Fruit fly (Drosophila melanogaster) whole organism, embryonic: ENCODE measurements around the gene Pino.
A peak's percentile ranks its signal among the peaks of the same experiment; 100 is the strongest.

ENCODE experiments used
- BEAF-32 ChIP-seq: fragments of 200-800 bp; sonication (Bioruptor generic); optimal IDR thresholded peaks from 3 replicates; lab custom pipeline; 2017; ENCODE audit warnings: missing biosample characterization, missing genetic modification characterization, mild to moderate bottlenecking, moderate library complexity, missing genetic modification reagents
- CG10209 ChIP-seq: fragments of 200-800 bp; sonication (Bioruptor generic); optimal IDR thresholded peaks from 3 replicates; lab custom pipeline; 2017; ENCODE audit warnings: missing biosample characterization, mild to moderate bottlenecking, missing genetic modification characterization, missing genetic modification reagents
- CG10321 ChIP-seq: fragments of 200-800 bp; sonication (Bioruptor generic); IDR thresholded peaks from 2 replicates; pipeline ENCODE4 v1.3.6; 2022; ENCODE audit warnings: missing biosample characterization, missing genetic modification characterization
- CG10462 ChIP-seq: fragments of 200-800 bp; sonication (Bioruptor generic); optimal IDR thresholded peaks from 2 replicates; lab custom pipeline; 2016; ENCODE audit warnings: missing biosample characterization, missing genetic modification characterization
- CG10543 ChIP-seq: fragments of 200-800 bp; sonication (Bioruptor generic); optimal IDR thresholded peaks from 3 replicates; lab custom pipeline; 2017; ENCODE audit warnings: missing biosample characterization, mild to moderate bottlenecking, missing genetic modification characterization, moderate library complexity
- CG11456 ChIP-seq: fragments of 200-800 bp; sonication (Bioruptor generic); IDR thresholded peaks from 3 replicates; pipeline ENCODE4 v1.3.6; 2022; ENCODE audit warnings: missing biosample characterization, missing genetic modification characterization
- CG12071 ChIP-seq: fragments of 200-800 bp; sonication (Bioruptor generic); optimal IDR thresholded peaks from 3 replicates; lab custom pipeline; 2018; ENCODE audit warnings: missing biosample characterization, mild to moderate bottlenecking, missing genetic modification characterization
- CG12659 ChIP-seq: fragments of 200-800 bp; sonication (Bioruptor generic); optimal IDR thresholded peaks from 3 replicates; lab custom pipeline; 2017; ENCODE audit warnings: mild to moderate bottlenecking, missing biosample characterization, missing genetic modification reagents, missing genetic modification characterization
- CG14441 ChIP-seq: fragments of 200-800 bp; sonication (Bioruptor generic); IDR thresholded peaks from 2 replicates; pipeline ENCODE4 v1.3.6; 2022; ENCODE audit warnings: missing biosample characterization, missing genetic modification characterization
- CG14965 ChIP-seq: fragments of 200-800 bp; sonication (Bioruptor generic); optimal IDR thresholded peaks from 2 replicates; lab custom pipeline; 2016; ENCODE audit warnings: missing biosample characterization, missing genetic modification characterization, borderline replicate concordance
- CG17186 ChIP-seq: fragments of 200-800 bp; sonication (Bioruptor generic); optimal IDR thresholded peaks from 3 replicates; lab custom pipeline; 2017; ENCODE audit warnings: missing biosample characterization, missing genetic modification reagents, missing genetic modification characterization
- CG18599 ChIP-seq: fragments of 200-800 bp; sonication (Bioruptor generic); optimal IDR thresholded peaks from 3 replicates; lab custom pipeline; 2017; ENCODE audit warnings: missing biosample characterization, missing genetic modification characterization, mild to moderate bottlenecking, moderate library complexity, missing genetic modification reagents
- CG2889 ChIP-seq: fragments of 200-800 bp; sonication (Bioruptor generic); IDR thresholded peaks from 3 replicates; pipeline ENCODE4 v1.3.6; 2022; ENCODE audit warnings: missing biosample characterization, missing genetic modification characterization
- CG6689 ChIP-seq: fragments of 200-800 bp; sonication (Bioruptor generic); IDR thresholded peaks from 2 replicates; pipeline ENCODE4 v1.3.6; 2022; ENCODE audit warnings: missing biosample characterization, missing genetic modification characterization
- CG7357 ChIP-seq: fragments of 200-800 bp; sonication (Bioruptor generic); IDR thresholded peaks from 3 replicates; pipeline ENCODE4 v1.3.6; 2022; ENCODE audit warnings: missing biosample characterization, missing genetic modification characterization
- CG7786 ChIP-seq: fragments of 200-800 bp; sonication (Bioruptor generic); optimal IDR thresholded peaks from 2 replicates; lab custom pipeline; 2016; ENCODE audit warnings: missing biosample characterization, missing genetic modification characterization
- CG8089 ChIP-seq: fragments of 200-800 bp; sonication (Bioruptor generic); optimal IDR thresholded peaks from 3 replicates; lab custom pipeline; 2016; ENCODE audit warnings: missing biosample characterization, missing genetic modification characterization
- D19A ChIP-seq: fragments of 200-800 bp; optimal IDR thresholded peaks from 3 replicates; lab custom pipeline; 2019; ENCODE audit warnings: missing biosample characterization, mild to moderate bottlenecking, missing genetic modification characterization, moderate library complexity
- Dip3 ChIP-seq: fragments of 200-800 bp; sonication (Bioruptor generic); optimal IDR thresholded peaks from 3 replicates; lab custom pipeline; 2016; ENCODE audit warnings: missing biosample characterization, missing genetic modification characterization
- HLH3B ChIP-seq: fragments of 200-800 bp; sonication (Bioruptor generic); IDR thresholded peaks from 2 replicates; pipeline ENCODE4 v1.3.6; 2022; ENCODE audit warnings: missing biosample characterization, missing genetic modification characterization
- Hr3 ChIP-seq: fragments of 200-800 bp; sonication (Bioruptor generic); optimal IDR thresholded peaks from 3 replicates; lab custom pipeline; 2016; ENCODE audit warnings: missing biosample characterization, missing genetic modification characterization
- Kr ChIP-seq: fragments of 200-800 bp; sonication (Bioruptor generic); optimal IDR thresholded peaks from 2 replicates; lab custom pipeline; 2017; ENCODE audit warnings: missing biosample characterization, mild to moderate bottlenecking, missing genetic modification characterization
- MBD-R2 ChIP-seq: fragments of 200-800 bp; sonication (Bioruptor generic); IDR thresholded peaks from 2 replicates; pipeline ENCODE4 v1.3.6; 2022; ENCODE audit warnings: missing biosample characterization, missing genetic modification characterization
- MESR4 ChIP-seq: fragments of 200-800 bp; sonication (Bioruptor generic); optimal IDR thresholded peaks from 2 replicates; lab custom pipeline; 2018; ENCODE audit warnings: missing biosample characterization, mild to moderate bottlenecking, missing genetic modification characterization, moderate library complexity
- Oli ChIP-seq: fragments of 200-800 bp; sonication (Bioruptor generic); optimal IDR thresholded peaks from 2 replicates; lab custom pipeline; 2018; ENCODE audit warnings: missing biosample characterization, mild to moderate bottlenecking, missing genetic modification characterization, moderate library complexity
- Ravus ChIP-seq: fragments of 200-800 bp; sonication (Bioruptor generic); IDR thresholded peaks from 2 replicates; pipeline ENCODE4 v1.3.6; 2022; ENCODE audit warnings: missing biosample characterization, missing genetic modification characterization
- Sry-δ ChIP-seq: fragments of 200-800 bp; sonication (Bioruptor generic); optimal IDR thresholded peaks from 2 replicates; lab custom pipeline; 2016; ENCODE audit warnings: missing biosample characterization, missing genetic modification characterization
- Tbp ChIP-seq: fragments of >200 bp; optimal IDR thresholded peaks from 2 replicates; lab custom pipeline; 2018; ENCODE audit warnings: missing biosample characterization, missing genetic modification characterization
- YL-1 ChIP-seq: fragments of 200-800 bp; sonication (Bioruptor generic); optimal IDR thresholded peaks from 3 replicates; lab custom pipeline; 2017; ENCODE audit warnings: missing biosample characterization, mild to moderate bottlenecking, missing genetic modification characterization
- amos ChIP-seq: fragments of 200-800 bp; sonication (Bioruptor generic); IDR thresholded peaks from 2 replicates; pipeline ENCODE4 v1.3.6; 2022; ENCODE audit warnings: missing biosample characterization, missing genetic modification characterization; ENCODE audit not compliant: partially characterized antibody
- da ChIP-seq: fragments of 200-800 bp; sonication (Bioruptor generic); optimal IDR thresholded peaks from 2 replicates; lab custom pipeline; 2016; ENCODE audit warnings: missing biosample characterization, missing genetic modification characterization
- ftz-f1 ChIP-seq: fragments of 200-800 bp; sonication (Bioruptor generic); optimal IDR thresholded peaks from 2 replicates; lab custom pipeline; 2016; ENCODE audit warnings: missing biosample characterization, missing genetic modification characterization
- gce ChIP-seq: fragments of 200-800 bp; sonication (Bioruptor generic); IDR thresholded peaks from 3 replicates; pipeline ENCODE4 v1.3.6; 2022; ENCODE audit warnings: missing biosample characterization, missing genetic modification characterization
- gfzf ChIP-seq: fragments of 200-800 bp; sonication (Bioruptor generic); optimal IDR thresholded peaks from 2 replicates; lab custom pipeline; 2016; ENCODE audit warnings: missing biosample characterization, mild to moderate bottlenecking, missing genetic modification characterization, moderate library complexity
- gro ChIP-seq: fragments of 200-800 bp; sonication (Bioruptor generic); optimal IDR thresholded peaks from 2 replicates; lab custom pipeline; 2016; ENCODE audit warnings: missing biosample characterization, missing genetic modification characterization
- mirr ChIP-seq: fragments of 200-800 bp; sonication (Bioruptor generic); optimal IDR thresholded peaks from 3 replicates; lab custom pipeline; 2018; ENCODE audit warnings: missing biosample characterization, mild to moderate bottlenecking, missing genetic modification characterization
- nau ChIP-seq: fragments of 200-800 bp; sonication (Bioruptor generic); optimal IDR thresholded peaks from 3 replicates; lab custom pipeline; 2017; ENCODE audit warnings: missing biosample characterization, mild to moderate bottlenecking, missing genetic modification characterization, missing genetic modification reagents
- onecut ChIP-seq: fragments of 200-800 bp; sonication (Bioruptor generic); IDR thresholded peaks from 2 replicates; pipeline ENCODE4 v1.3.6; 2022; ENCODE audit warnings: missing biosample characterization, missing genetic modification characterization
- pan ChIP-seq, 4 experiments: fragments of >200 bp in 3 of 4; fragments of 200-800 bp in 1 of 4; sonication (Bioruptor generic) in 1 of 4; optimal IDR thresholded peaks in 3 of 4; IDR thresholded peaks in 1 of 4; 2 replicates each; pipeline versions ENCODE4 v1.3.6 to Lab custom; 2017 to 2022; ENCODE audit warnings: missing biosample characterization in 2 of 4, missing genetic modification characterization in 2 of 4, mixed read lengths in 1 of 4
- pb ChIP-seq: fragments of 200-800 bp; sonication (Bioruptor generic); optimal IDR thresholded peaks from 3 replicates; lab custom pipeline; 2016; ENCODE audit warnings: missing biosample characterization, missing genetic modification characterization
- pnt ChIP-seq: fragments of 200-800 bp; sonication (Bioruptor generic); optimal IDR thresholded peaks from 3 replicates; lab custom pipeline; 2016; ENCODE audit warnings: missing biosample characterization, missing genetic modification characterization
- repo ChIP-seq: fragments of 200-800 bp; sonication (Bioruptor generic); optimal IDR thresholded peaks from 2 replicates; lab custom pipeline; 2016; ENCODE audit warnings: missing biosample characterization, missing genetic modification characterization
- run ChIP-seq: fragments of 200-800 bp; sonication (Bioruptor generic); optimal IDR thresholded peaks from 3 replicates; lab custom pipeline; 2018; ENCODE audit warnings: missing biosample characterization, mild to moderate bottlenecking, missing genetic modification characterization
- schlank ChIP-seq: fragments of 200-800 bp; sonication (Bioruptor generic); optimal IDR thresholded peaks from 2 replicates; lab custom pipeline; 2018; ENCODE audit warnings: missing biosample characterization, mild to moderate bottlenecking, missing genetic modification characterization
- sens-2 ChIP-seq: fragments of 200-800 bp; sonication (Bioruptor generic); IDR thresholded peaks from 2 replicates; pipeline ENCODE4 v1.3.6; 2022; ENCODE audit warnings: missing biosample characterization, missing genetic modification characterization
- seq ChIP-seq: fragments of 200-800 bp; sonication (Bioruptor generic); IDR thresholded peaks from 2 replicates; pipeline ENCODE4 v1.3.6; 2022; ENCODE audit warnings: missing biosample characterization, missing genetic modification characterization
- sim ChIP-seq: fragments of 200-800 bp; sonication (Bioruptor generic); IDR thresholded peaks from 2 replicates; pipeline ENCODE4 v1.3.6; 2022; ENCODE audit warnings: missing biosample characterization, missing genetic modification characterization
- sima ChIP-seq: fragments of 200-800 bp; sonication (Bioruptor generic); optimal IDR thresholded peaks from 2 replicates; lab custom pipeline; 2016; ENCODE audit warnings: missing biosample characterization, missing genetic modification characterization
- slou ChIP-seq: fragments of 200-800 bp; sonication (Bioruptor generic); optimal IDR thresholded peaks from 3 replicates; lab custom pipeline; 2016; ENCODE audit warnings: missing biosample characterization, missing genetic modification characterization
- tio ChIP-seq: fragments of 200-800 bp; sonication (Bioruptor generic); optimal IDR thresholded peaks from 2 replicates; lab custom pipeline; 2017; ENCODE audit warnings: missing biosample characterization, missing genetic modification characterization, inconsistent platforms
- unc-4 ChIP-seq: fragments of 200-800 bp; sonication (Bioruptor generic); IDR thresholded peaks from 2 replicates; pipeline ENCODE4 v1.3.6; 2022; ENCODE audit warnings: missing biosample characterization, missing genetic modification characterization; ENCODE audit not compliant: partially characterized antibody
- vvl ChIP-seq: fragments of 200-800 bp; sonication (Bioruptor generic); IDR thresholded peaks from 2 replicates; pipeline ENCODE4 v1.3.6; 2022; ENCODE audit warnings: missing biosample characterization, missing genetic modification characterization

Gene Pino

DNA sequence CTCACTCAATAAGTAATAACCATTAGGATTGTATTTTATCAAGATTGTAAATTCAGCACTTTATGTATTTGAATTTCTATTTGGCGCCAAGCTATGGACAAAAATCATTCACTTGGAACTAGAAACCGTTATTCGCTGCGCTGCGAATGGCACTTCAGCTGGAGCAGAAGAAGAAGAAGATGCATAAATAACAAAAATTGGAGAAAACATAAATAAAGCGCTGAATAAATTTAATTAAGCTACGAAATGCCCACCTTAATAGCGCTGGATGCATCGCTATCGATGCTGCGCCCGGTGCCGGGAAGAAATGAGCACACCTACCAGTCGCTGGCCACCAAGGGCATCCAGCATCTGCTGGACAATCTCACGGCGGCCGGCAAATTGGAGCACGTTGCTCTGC is 35.5 kb upstream of the Pino start, which contains the start of gene IntS14 (continued):
- TF ChIP-seq Sry-δ: peak; percentile 37
- TF ChIP-seq CG7357: no peak
- no peak for TF ChIP-seq sim (GFP tag; lab: Robert Waterston, UW)
- TF ChIP-seq gro (GFP tag; lab: Kevin White, UChicago): no peak
- TF ChIP-seq CG10321 (GFP tag; lab: Robert Waterston, UW): no peak
- TF ChIP-seq CG10543 (GFP tag; lab: Kevin White, UChicago): no peak
- no peak for TF ChIP-seq CG7786 (GFP tag; lab: Kevin White, UChicago)
- TF ChIP-seq pnt (GFP tag; lab: Kevin White, UChicago): no peak
- TF ChIP-seq unc-4 (GFP tag; lab: Robert Waterston, UW): peak; percentile 37; the same call in 1 of the 2 replicates
- TF ChIP-seq CG14965 (GFP tag; lab: Kevin White, UChicago): no peak
- TF ChIP-seq seq (GFP tag; lab: Robert Waterston, UW): no peak
- no peak for TF ChIP-seq tio
- TF ChIP-seq vvl: no peak
- TF ChIP-seq Tbp (GFP tag; lab: Kevin White, UChicago): no peak
- peak; percentile 3 for TF ChIP-seq CG10462 (GFP tag; lab: Kevin White, UChicago)
- no peak for TF ChIP-seq Ravus
- TF ChIP-seq Kr (GFP tag; lab: Kevin White, UChicago): no peak
- no peak for TF ChIP-seq Oli (tag; lab: Kevin White, UChicago)
- TF ChIP-seq Dip3: no peak
- peak; percentile 17 for TF ChIP-seq gfzf (GFP tag; lab: Kevin White, UChicago)
- TF ChIP-seq pb (GFP tag; lab: Kevin White, UChicago): no peak
- no peak for TF ChIP-seq CG11456 (GFP tag; lab: Robert Waterston, UW)
- no peak for TF ChIP-seq repo (GFP tag; lab: Kevin White, UChicago)
- TF ChIP-seq pan (optimal IDR thresholded peaks at IDR 0.05; lab: Kevin White, UChicago): no peak
- no peak for TF ChIP-seq pan (GFP tag; optimal IDR thresholded peaks at IDR 0.05 in 1 of 2, IDR thresholded peaks at IDR 0.05 in 1 of 2)
- no peak for TF ChIP-seq CG18599 (GFP tag; lab: Kevin White, UChicago)
- no peak for TF ChIP-seq CG14441 (GFP tag; lab: Robert Waterston, UW)
- TF ChIP-seq BEAF-32 (GFP tag; lab: Kevin White, UChicago): peak; percentile 35
- TF ChIP-seq slou (GFP tag; lab: Kevin White, UChicago): no peak
- TF ChIP-seq nau: no peak
- TF ChIP-seq da: no peak
- no peak for TF ChIP-seq run (tag; lab: Kevin White, UChicago)
- peak; percentile 8 for TF ChIP-seq YL-1
- TF ChIP-seq MESR4 (GFP tag; lab: Kevin White, UChicago): peak; percentile 30
- TF ChIP-seq CG2889 (GFP tag; lab: Robert Waterston, UW): no peak
- TF ChIP-seq CG6689 (GFP tag; lab: Robert Waterston, UW): no peak
- TF ChIP-seq Hr3 (GFP tag; lab: Kevin White, UChicago): no peak
- TF ChIP-seq CG8089 (GFP tag; lab: Kevin White, UChicago): peak; percentile 68
- TF ChIP-seq mirr (GFP tag; lab: Kevin White, UChicago): no peak
- peak; percentile 89 for TF ChIP-seq MBD-R2 (GFP tag; lab: Robert Waterston, UW)
- TF ChIP-seq CG17186 (GFP tag; lab: Kevin White, UChicago): no peak
- TF ChIP-seq sens-2 (GFP tag; lab: Robert Waterston, UW): no peak
- no peak for TF ChIP-seq CG12071 (GFP tag; lab: Kevin White, UChicago)
- TF ChIP-seq ftz-f1 (GFP tag; lab: Kevin White, UChicago): no peak
- peak; percentile 9 for TF ChIP-seq CG12659
- no peak for TF ChIP-seq sima (GFP tag; lab: Kevin White, UChicago)
- TF ChIP-seq gce: no peak
- no peak for TF ChIP-seq D19A
- no peak for TF ChIP-seq onecut
- no peak for TF ChIP-seq schlank (tag; lab: Kevin White, UChicago)
- TF ChIP-seq HLH3B (GFP tag; lab: Robert Waterston, UW): no peak
- no peak for TF ChIP-seq amos
- no peak for TF ChIP-seq CG10209 (GFP tag; lab: Kevin White, UChicago)
